Worm (Caenorhabditis elegans) whole organism, early embryonic: Measurements from ENCODE around the gene srsx-9.

ENCODE experiments used
- B0310.2 ChIP-seq: sonication (generic microtip); optimal IDR thresholded peaks from 2 replicates; lab custom pipeline; 2016; ENCODE audit warnings: mild to moderate bottlenecking, missing genetic modification characterization, missing compliant biosample characterization
- F13C5.2 ChIP-seq: sonication (generic microtip); optimal IDR thresholded peaks from 2 replicates; lab custom pipeline; 2017; ENCODE audit warnings: mild to moderate bottlenecking, missing genetic modification characterization, inconsistent platforms, missing compliant biosample characterization
- aly-1 ChIP-seq: sonication (generic microtip); optimal IDR thresholded peaks from 2 replicates; lab custom pipeline; 2016; ENCODE audit warnings: missing genetic modification characterization, missing compliant biosample characterization
- ama-1 ChIP-seq: fragments of 150-350 bp; optimal IDR thresholded peaks from 2 replicates; lab custom pipeline; 2014
- ceh-13 ChIP-seq: fragments of 200-800 bp; sonication (Bioruptor generic); optimal IDR thresholded peaks from 2 replicates; lab custom pipeline; 2018; ENCODE audit warnings: mild to moderate bottlenecking, missing genetic modification characterization, missing compliant biosample characterization
- ceh-36 ChIP-seq: sonication (generic microtip); optimal IDR thresholded peaks from 2 replicates; lab custom pipeline; 2016; ENCODE audit warnings: missing genetic modification characterization, inconsistent platforms, missing compliant biosample characterization
- ets-7 ChIP-seq: sonication (generic microtip); optimal IDR thresholded peaks from 2 replicates; lab custom pipeline; 2016; ENCODE audit warnings: missing genotype, missing genetic modification characterization, missing compliant biosample characterization
- flt-1 ChIP-seq: fragments of 200-800 bp; sonication (Bioruptor generic); IDR thresholded peaks from 2 replicates; pipeline ENCODE4 v1.3.6; 2022; ENCODE audit warnings: missing genetic modification characterization, missing compliant biosample characterization
- hmbx-1 ChIP-seq: sonication (generic microtip); optimal IDR thresholded peaks from 2 replicates; lab custom pipeline; 2016; ENCODE audit warnings: mild to moderate bottlenecking, missing genetic modification characterization, missing compliant biosample characterization
- hmg-4 ChIP-seq: fragments of 200-800 bp; sonication (Bioruptor generic); optimal IDR thresholded peaks from 2 replicates; lab custom pipeline; 2018; ENCODE audit warnings: mild to moderate bottlenecking, missing genetic modification characterization, missing compliant biosample characterization
- hnd-1 ChIP-seq: sonication (generic microtip); optimal IDR thresholded peaks from 2 replicates; lab custom pipeline; 2016; ENCODE audit warnings: missing genetic modification characterization, missing compliant biosample characterization
- pes-1 ChIP-seq: fragments of 200-800 bp; sonication (Bioruptor generic); IDR thresholded peaks from 2 replicates; pipeline ENCODE4 v1.3.6; 2022; ENCODE audit warnings: missing genetic modification reagents, missing genetic modification characterization, missing compliant biosample characterization
- scrt-1 ChIP-seq: fragments of 200-800 bp; sonication (Bioruptor generic); IDR thresholded peaks from 2 replicates; pipeline ENCODE4 v1.3.6; 2022; ENCODE audit warnings: missing genetic modification characterization, missing compliant biosample characterization
- sea-1 ChIP-seq: fragments of 200-800 bp; sonication (Bioruptor generic); conservative IDR thresholded peaks from 2 replicates; pipeline ENCODE4 v1.3.6; 2022; ENCODE audit warnings: missing genetic modification characterization, missing compliant biosample characterization
- tbx-11 ChIP-seq: fragments of 200-800 bp; sonication (Bioruptor generic); IDR thresholded peaks from 2 replicates; pipeline ENCODE4 v1.3.6; 2022; ENCODE audit warnings: missing genetic modification characterization, missing compliant biosample characterization
- tbx-37 ChIP-seq: fragments of 200-800 bp; sonication (Bioruptor generic); conservative IDR thresholded peaks from 2 replicates; pipeline ENCODE4 v1.3.6; 2022; ENCODE audit warnings: missing genetic modification reagents, missing genetic modification characterization, missing compliant biosample characterization
- tra-4 ChIP-seq: sonication (generic microtip); optimal IDR thresholded peaks from 2 replicates; lab custom pipeline; 2017; ENCODE audit warnings: missing genetic modification characterization, missing compliant biosample characterization

Gene srsx-9

DNA sequence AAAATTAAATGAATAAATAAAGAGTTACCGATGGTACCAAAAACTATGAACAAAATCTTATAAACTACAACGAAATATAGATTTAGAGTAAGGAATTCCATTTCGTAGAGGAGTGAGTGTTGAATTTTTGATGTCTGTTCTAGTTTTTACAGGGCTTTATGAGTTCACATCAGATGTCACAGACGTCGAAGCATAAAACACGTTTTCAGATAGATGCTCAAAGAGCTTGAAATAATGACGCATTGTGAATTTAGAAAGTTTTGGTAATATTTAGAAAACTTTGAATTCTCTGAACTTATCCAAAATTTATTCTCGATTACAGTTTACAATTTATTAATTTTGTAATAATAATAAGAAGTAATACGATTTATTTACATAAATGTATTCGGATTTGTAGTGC lies at the start of gene srsx-9:
Gene srsx-9 (minus strand): TSS at position 101 of the 400 bp plus-strand sequence.
- TF ChIP-seq tbx-37 (GFP tag; lab: Robert Waterston, UW): no peak

DNA sequence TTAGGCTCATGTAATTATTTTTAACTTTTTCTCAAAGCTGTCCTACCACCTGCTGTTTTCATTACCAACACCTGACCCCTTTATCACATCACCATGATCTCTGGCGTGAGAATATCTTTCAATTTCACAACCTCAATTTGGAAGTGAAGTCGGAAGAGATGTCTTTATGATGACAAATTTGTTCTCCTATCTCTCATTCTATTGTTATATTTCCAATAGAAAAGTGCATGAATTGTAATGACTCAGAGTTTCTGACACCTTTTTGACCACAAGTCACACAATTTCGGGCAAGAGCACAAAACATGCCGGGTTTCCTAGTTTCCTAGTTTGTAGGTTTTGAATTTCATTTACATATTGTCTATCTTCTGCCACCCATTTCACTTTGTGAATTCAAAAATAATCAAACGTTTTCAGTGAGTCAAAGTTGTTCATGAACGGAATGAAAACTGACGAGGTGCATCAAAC lies 46.0 kb upstream of the srsx-9 start, which contains the start of gene srr-4:
Gene srr-4 (plus strand): TSS at position 415 of the 465 bp plus-strand sequence.
- no peak for TF ChIP-seq tbx-37 (GFP tag; lab: Robert Waterston, UW)
- TF ChIP-seq F13C5.2 (tag; lab: Kevin White, UChicago): no peak
- TF ChIP-seq ceh-13 (GFP tag; lab: Kevin White, UChicago): no peak
- TF ChIP-seq ets-7 (tag; lab: Kevin White, UChicago): no peak
- TF ChIP-seq B0310.2 (tag; lab: Kevin White, UChicago): no peak
- TF ChIP-seq ceh-36 (tag; lab: Kevin White, UChicago): no peak
- TF ChIP-seq scrt-1 (GFP tag; lab: Robert Waterston, UW): no peak
- no peak for TF ChIP-seq hmg-4 (GFP tag; lab: Kevin White, UChicago)
- TF ChIP-seq sea-1: no peak
- TF ChIP-seq hmbx-1 (tag; lab: Kevin White, UChicago): no peak

DNA sequence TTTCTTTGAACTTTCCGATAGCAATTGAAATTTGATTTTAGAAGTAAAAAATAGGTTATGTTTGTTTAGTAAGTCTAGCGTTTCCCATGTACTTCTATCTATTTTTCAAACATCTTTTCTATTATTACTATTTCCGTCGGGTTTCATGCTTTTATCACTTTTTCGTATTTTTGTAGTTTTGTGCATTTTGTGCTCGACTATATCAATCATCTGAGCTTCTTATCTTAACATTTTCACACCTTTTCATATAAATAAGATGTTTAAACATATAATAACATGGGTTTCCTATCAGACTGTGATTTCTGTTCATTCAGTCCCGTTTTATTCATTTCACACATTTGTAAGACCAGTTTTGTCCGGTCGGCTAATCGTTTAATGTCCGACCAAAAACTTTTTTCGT lies 45.2 kb upstream of the srsx-9 start:
- TF ChIP-seq hmg-4 (GFP tag; lab: Kevin White, UChicago) (no peak), ets-7 (tag; lab: Kevin White, UChicago) (no peak), hnd-1 (tag; lab: Kevin White, UChicago) (no peak), tbx-11 (GFP tag; lab: Robert Waterston, UW) (no peak), sea-1 (no peak), hmbx-1 (tag; lab: Kevin White, UChicago) (no peak), B0310.2 (tag; lab: Kevin White, UChicago) (no peak), F13C5.2 (tag; lab: Kevin White, UChicago) (no peak), flt-1 (no peak)

DNA sequence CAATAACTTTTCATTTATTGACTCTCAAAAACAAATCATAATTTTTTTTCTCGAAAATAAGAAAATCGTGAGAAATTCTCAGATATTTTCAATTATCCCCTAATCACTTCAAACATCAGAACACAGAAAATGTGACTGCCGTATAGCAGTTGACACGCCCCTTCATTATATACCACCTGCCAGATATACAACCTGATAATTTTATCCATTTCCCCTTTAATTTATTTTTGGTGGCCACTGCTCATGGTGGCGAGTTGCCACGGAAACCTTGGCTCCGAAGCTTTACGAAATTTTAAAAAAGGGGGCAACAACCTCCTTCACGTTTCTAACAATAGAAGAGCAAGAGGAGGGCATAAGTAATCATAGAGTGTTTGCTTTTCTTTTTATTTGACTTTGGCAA lies 43.9 kb upstream of the srsx-9 start:
- TF ChIP-seq tbx-37 (GFP tag; lab: Robert Waterston, UW) (no peak), B0310.2 (tag; lab: Kevin White, UChicago) (no peak), ets-7 (tag; lab: Kevin White, UChicago) (no peak), flt-1 (no peak), ceh-13 (GFP tag; lab: Kevin White, UChicago) (no peak), tra-4 (tag; lab: Kevin White, UChicago) (no peak), scrt-1 (GFP tag; lab: Robert Waterston, UW) (no peak), pes-1 (GFP tag; lab: Robert Waterston, UW) (no peak), tbx-11 (GFP tag; lab: Robert Waterston, UW) (no peak), sea-1 (no peak), hnd-1 (tag; lab: Kevin White, UChicago) (no peak), ama-1 (lab: Kevin White, UChicago) (no peak), ceh-36 (tag; lab: Kevin White, UChicago) (no peak), hmbx-1 (tag; lab: Kevin White, UChicago) (no peak), F13C5.2 (tag; lab: Kevin White, UChicago) (no peak), aly-1 (tag; lab: Kevin White, UChicago) (no peak), hmg-4 (GFP tag; lab: Kevin White, UChicago) (no peak)

DNA sequence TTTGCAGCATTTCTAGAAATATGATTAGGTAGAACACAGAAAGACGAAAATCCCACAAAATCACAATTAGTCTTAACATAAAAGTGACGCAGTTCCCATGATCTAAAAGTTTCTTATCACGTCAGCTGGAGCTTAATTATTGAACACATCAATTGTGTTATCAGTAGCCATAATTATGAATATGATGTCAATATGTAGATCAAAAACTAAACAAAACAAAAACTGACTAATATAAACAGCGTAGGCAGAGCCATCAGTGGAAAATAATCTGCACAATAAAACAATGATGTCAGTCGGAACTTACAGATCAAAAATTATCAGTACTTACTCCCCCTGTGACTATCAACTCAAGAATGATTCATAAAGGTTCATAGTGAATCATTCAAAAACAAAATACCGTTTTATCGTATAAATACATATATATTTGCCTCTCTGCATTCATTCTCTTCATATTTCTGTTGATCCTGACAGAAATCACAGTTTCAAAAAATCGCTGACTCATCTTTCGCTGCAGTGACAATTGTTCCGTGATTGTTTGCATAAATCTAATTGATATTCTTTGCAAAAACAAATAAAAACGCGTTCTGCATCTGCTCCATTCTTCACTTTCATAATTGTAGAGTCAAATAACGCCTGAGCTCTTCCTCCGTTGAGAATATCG lies 39.5 kb upstream of the srsx-9 start, which contains the start of gene srr-6:
Gene srr-6 (plus strand): TSS at position 611 of the 661 bp plus-strand sequence.
- TF ChIP-seq tbx-11 (GFP tag; lab: Robert Waterston, UW): no peak
- no peak for TF ChIP-seq pes-1 (GFP tag; lab: Robert Waterston, UW)
- TF ChIP-seq F13C5.2 (tag; lab: Kevin White, UChicago): no peak
- no peak for TF ChIP-seq hnd-1 (tag; lab: Kevin White, UChicago)
- no peak for TF ChIP-seq hmg-4 (GFP tag; lab: Kevin White, UChicago)
- no peak for TF ChIP-seq hmbx-1 (tag; lab: Kevin White, UChicago)
- TF ChIP-seq ama-1 (lab: Kevin White, UChicago): no peak
- no peak for TF ChIP-seq ceh-13 (GFP tag; lab: Kevin White, UChicago)
- no peak for TF ChIP-seq sea-1
- TF ChIP-seq aly-1 (tag; lab: Kevin White, UChicago): no peak
- no peak for TF ChIP-seq ets-7 (tag; lab: Kevin White, UChicago)
- no peak for TF ChIP-seq tra-4 (tag; lab: Kevin White, UChicago)
- TF ChIP-seq B0310.2 (tag; lab: Kevin White, UChicago): no peak
- no peak for TF ChIP-seq scrt-1 (GFP tag; lab: Robert Waterston, UW)
- TF ChIP-seq flt-1: no peak
- no peak for TF ChIP-seq ceh-36 (tag; lab: Kevin White, UChicago)
- no peak for TF ChIP-seq tbx-37 (GFP tag; lab: Robert Waterston, UW)

DNA sequence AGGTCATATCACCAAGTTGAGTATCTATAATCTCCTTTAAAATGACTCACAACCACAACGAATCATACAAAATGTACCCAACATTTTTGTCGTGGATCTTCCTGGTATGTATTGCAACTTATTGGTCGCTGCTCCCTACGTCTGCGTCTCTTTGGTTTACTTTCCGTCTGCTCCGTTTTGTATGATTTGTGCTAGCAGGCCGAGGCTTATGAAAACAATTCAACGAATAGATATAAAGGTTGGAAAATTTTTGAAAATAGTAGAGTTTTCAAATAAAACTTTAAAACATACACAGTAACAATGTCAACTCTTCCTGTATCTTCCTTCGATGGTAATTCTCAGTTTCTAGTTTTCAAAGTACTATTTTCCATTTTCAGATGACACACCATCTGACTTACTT lies 28.5 kb upstream of the srsx-9 start, which contains the start of gene srr-8:
Gene srr-8 (plus strand): TSS at position 301 of the 400 bp plus-strand sequence.
- TF ChIP-seq tra-4 (tag; lab: Kevin White, UChicago) (no peak), tbx-11 (GFP tag; lab: Robert Waterston, UW) (no peak), ceh-13 (GFP tag; lab: Kevin White, UChicago) (no peak), F13C5.2 (tag; lab: Kevin White, UChicago) (no peak), hmbx-1 (tag; lab: Kevin White, UChicago) (no peak), pes-1 (GFP tag; lab: Robert Waterston, UW) (no peak), sea-1 (no peak)

DNA sequence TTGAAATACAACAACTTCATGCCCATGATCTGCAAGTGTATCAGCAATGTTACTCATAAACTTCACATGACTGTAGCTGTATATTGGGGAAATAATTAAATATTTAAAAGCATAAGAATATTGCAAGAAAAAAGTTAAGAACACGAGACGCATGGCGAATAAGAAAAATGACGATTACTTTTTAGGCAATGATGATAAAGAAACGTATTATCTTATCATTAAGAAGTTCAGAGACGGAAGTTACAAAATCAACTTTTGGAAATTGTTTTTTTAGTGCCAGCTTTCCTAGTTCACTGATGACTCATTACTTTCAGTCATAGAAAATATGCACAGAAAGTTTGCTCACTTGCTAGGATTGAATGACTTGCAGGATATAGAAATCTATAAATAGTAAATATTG lies 27.6 kb upstream of the srsx-9 start, which contains the start of gene ugt-7:
Gene ugt-7 (minus strand): TSS at position 161 of the 400 bp plus-strand sequence.
- TF ChIP-seq F13C5.2 (tag; lab: Kevin White, UChicago) (no peak), tra-4 (tag; lab: Kevin White, UChicago) (no peak), tbx-11 (GFP tag; lab: Robert Waterston, UW) (no peak), scrt-1 (GFP tag; lab: Robert Waterston, UW) (no peak)
